Worm (Caenorhabditis elegans) whole organism, late embryonic: ENCODE data around the gene umps-1.

ENCODE experiments used
- C38D4.7 ChIP-seq: fragments of 200-800 bp; sonication (Bioruptor generic); optimal IDR thresholded peaks from 2 replicates; lab custom pipeline; 2018; ENCODE audit warnings: mild to moderate bottlenecking, missing genetic modification characterization, moderate library complexity, missing compliant biosample characterization
- F13H6.1 ChIP-seq: sonication (generic microtip); optimal IDR thresholded peaks from 2 replicates; lab custom pipeline; 2016; ENCODE audit warnings: missing genetic modification characterization, missing compliant biosample characterization
- K09A11.1 ChIP-seq: sonication (generic microtip); optimal IDR thresholded peaks from 2 replicates; lab custom pipeline; 2017; ENCODE audit warnings: antibody characterized with exemption, mild to moderate bottlenecking, missing genetic modification characterization, missing compliant biosample characterization; ENCODE audit not compliant: insufficient read depth
- Y22D7AL.16 ChIP-seq: sonication (generic microtip); optimal IDR thresholded peaks from 2 replicates; lab custom pipeline; 2016; ENCODE audit warnings: missing genetic modification characterization, missing compliant biosample characterization
- ahr-1 ChIP-seq: sonication (generic microtip); optimal IDR thresholded peaks from 2 replicates; lab custom pipeline; 2016; ENCODE audit warnings: missing genetic modification characterization, missing compliant biosample characterization
- ceh-14 ChIP-seq: sonication (generic microtip); optimal IDR thresholded peaks from 2 replicates; lab custom pipeline; 2016; ENCODE audit warnings: missing genotype, missing genetic modification characterization, missing compliant biosample characterization
- ceh-19 ChIP-seq: fragments of 200-800 bp; sonication (Bioruptor generic); optimal IDR thresholded peaks from 2 replicates; lab custom pipeline; 2018; ENCODE audit warnings: mild to moderate bottlenecking, missing genetic modification characterization, missing compliant biosample characterization
- ceh-22 ChIP-seq: sonication (generic microtip); optimal IDR thresholded peaks from 2 replicates; lab custom pipeline; 2017; ENCODE audit warnings: missing biosample characterization, missing genetic modification characterization
- ceh-30 ChIP-seq: fragments of 150-350 bp; optimal IDR thresholded peaks from 2 replicates; lab custom pipeline; 2014; ENCODE audit warnings: missing biosample characterization, missing genetic modification characterization
- ceh-31 ChIP-seq: sonication (generic microtip); optimal IDR thresholded peaks from 2 replicates; lab custom pipeline; 2016; ENCODE audit warnings: missing genetic modification characterization, missing compliant biosample characterization
- ceh-34 ChIP-seq: sonication (generic microtip); optimal IDR thresholded peaks from 2 replicates; lab custom pipeline; 2016; ENCODE audit warnings: mild to moderate bottlenecking, missing genetic modification characterization, missing compliant biosample characterization
- ceh-48 ChIP-seq: sonication (generic microtip); optimal IDR thresholded peaks from 2 replicates; lab custom pipeline; 2016; ENCODE audit warnings: missing genetic modification characterization, inconsistent platforms, missing compliant biosample characterization
- ceh-6 ChIP-seq: fragments of 200-800 bp; sonication (Bioruptor generic); optimal IDR thresholded peaks from 2 replicates; lab custom pipeline; 2018; ENCODE audit warnings: mild to moderate bottlenecking, missing genetic modification characterization, missing compliant biosample characterization
- che-1 ChIP-seq: sonication (generic microtip); optimal IDR thresholded peaks from 2 replicates; lab custom pipeline; 2016; ENCODE audit warnings: mild to moderate bottlenecking, missing genetic modification characterization, missing compliant biosample characterization
- dmd-4 ChIP-seq: sonication (generic microtip); optimal IDR thresholded peaks from 2 replicates; lab custom pipeline; 2016; ENCODE audit warnings: borderline replicate concordance, missing genetic modification characterization, missing compliant biosample characterization
- elt-4 ChIP-seq: sonication (generic microtip); optimal IDR thresholded peaks from 2 replicates; lab custom pipeline; 2016; ENCODE audit warnings: missing genetic modification characterization, missing compliant biosample characterization
- ets-4 ChIP-seq: sonication (generic microtip); optimal IDR thresholded peaks from 2 replicates; lab custom pipeline; 2016; ENCODE audit warnings: missing genetic modification characterization, missing compliant biosample characterization
- gmeb-2 ChIP-seq: sonication (generic microtip); optimal IDR thresholded peaks from 2 replicates; lab custom pipeline; 2016; ENCODE audit warnings: missing genetic modification characterization, inconsistent platforms, missing compliant biosample characterization
- hlh-15 ChIP-seq: sonication (generic microtip); optimal IDR thresholded peaks from 2 replicates; lab custom pipeline; 2016; ENCODE audit warnings: missing genetic modification characterization, missing compliant biosample characterization
- hlh-6 ChIP-seq: sonication (generic microtip); optimal IDR thresholded peaks from 2 replicates; lab custom pipeline; 2016; ENCODE audit warnings: missing genotype, missing genetic modification characterization, missing compliant biosample characterization
- hlh-8 ChIP-seq: sonication (generic microtip); optimal IDR thresholded peaks from 2 replicates; lab custom pipeline; 2016; ENCODE audit warnings: missing genotype, missing genetic modification characterization, missing compliant biosample characterization
- lim-6 ChIP-seq: sonication (generic microtip); optimal IDR thresholded peaks from 2 replicates; lab custom pipeline; 2016; ENCODE audit warnings: missing genetic modification characterization, missing compliant biosample characterization
- madf-2 ChIP-seq: sonication (generic microtip); optimal IDR thresholded peaks from 2 replicates; lab custom pipeline; 2017; ENCODE audit warnings: missing genetic modification characterization, missing compliant biosample characterization
- mec-3 ChIP-seq: sonication (generic microtip); optimal IDR thresholded peaks from 2 replicates; lab custom pipeline; 2016; ENCODE audit warnings: borderline replicate concordance, missing genetic modification characterization, missing compliant biosample characterization
- nfya-1 ChIP-seq: sonication (generic microtip); optimal IDR thresholded peaks from 2 replicates; lab custom pipeline; 2017; ENCODE audit warnings: missing genetic modification characterization, mild to moderate bottlenecking, missing compliant biosample characterization, antibody characterized with exemption, moderate library complexity
- nhr-11 ChIP-seq: fragments of 150-350 bp; optimal IDR thresholded peaks from 2 replicates; lab custom pipeline; 2014; ENCODE audit warnings: missing biosample characterization, missing genetic modification characterization
- odd-2 ChIP-seq: sonication (generic microtip); optimal IDR thresholded peaks from 2 replicates; lab custom pipeline; 2017; ENCODE audit warnings: antibody characterized with exemption, mild to moderate bottlenecking, missing genetic modification characterization, missing compliant biosample characterization
- pat-9 ChIP-seq: fragments of 200-800 bp; sonication (Bioruptor generic); optimal IDR thresholded peaks from 2 replicates; lab custom pipeline; 2018; ENCODE audit warnings: mild to moderate bottlenecking, missing genetic modification characterization, moderate library complexity, missing compliant biosample characterization
- pax-1 ChIP-seq: fragments of 150-350 bp; optimal IDR thresholded peaks from 2 replicates; lab custom pipeline; 2014; ENCODE audit warnings: missing biosample characterization, missing genetic modification characterization
- pha-2 ChIP-seq: sonication (generic microtip); optimal IDR thresholded peaks from 2 replicates; lab custom pipeline; 2017; ENCODE audit warnings: mild to moderate bottlenecking, missing genetic modification characterization, missing compliant biosample characterization
- pqm-1 ChIP-seq: sonication (generic microtip); optimal IDR thresholded peaks from 2 replicates; lab custom pipeline; 2016; ENCODE audit warnings: missing genetic modification characterization, missing compliant biosample characterization
- ref-2 ChIP-seq: sonication (generic microtip); optimal IDR thresholded peaks from 2 replicates; lab custom pipeline; 2016; ENCODE audit warnings: missing genetic modification characterization, missing compliant biosample characterization
- rnt-1 ChIP-seq: sonication (generic microtip); optimal IDR thresholded peaks from 2 replicates; lab custom pipeline; 2016; ENCODE audit warnings: missing genetic modification characterization, missing compliant biosample characterization
- sox-4 ChIP-seq: sonication (generic microtip); optimal IDR thresholded peaks from 2 replicates; lab custom pipeline; 2017; ENCODE audit warnings: mild to moderate bottlenecking, missing genetic modification characterization, inconsistent platforms, missing compliant biosample characterization
- syd-9 ChIP-seq: sonication (generic microtip); optimal IDR thresholded peaks from 2 replicates; lab custom pipeline; 2016; ENCODE audit warnings: mild to moderate bottlenecking, missing genetic modification characterization, moderate library complexity, missing compliant biosample characterization
- tbx-2 ChIP-seq: sonication (generic microtip); optimal IDR thresholded peaks from 2 replicates; lab custom pipeline; 2016; ENCODE audit warnings: missing genetic modification characterization, missing compliant biosample characterization
- tbx-7 ChIP-seq: sonication (generic microtip); optimal IDR thresholded peaks from 2 replicates; lab custom pipeline; 2016; ENCODE audit warnings: missing genotype, missing genetic modification characterization, missing compliant biosample characterization
- ttx-3 ChIP-seq: sonication (generic microtip); optimal IDR thresholded peaks from 2 replicates; lab custom pipeline; 2016; ENCODE audit warnings: missing genetic modification reagents, missing genetic modification characterization, missing compliant biosample characterization
- unc-86 ChIP-seq: sonication (generic microtip); optimal IDR thresholded peaks from 2 replicates; lab custom pipeline; 2016; ENCODE audit warnings: missing genetic modification characterization, missing compliant biosample characterization

Gene umps-1

ce11 chrIII:10395990-10396389 lies 38.5 kb upstream of the umps-1 start, which contains the start of gene M03C11.1:
TSS of gene M03C11.1 (minus strand) at chrIII:10396090.
- TF ChIP-seq K09A11.1 (tag; lab: Kevin White, UChicago) (no peak), elt-4 (tag; lab: Kevin White, UChicago) (no peak)
- TF ChIP-seq, all 69 proteins: peak for 0

DNA sequence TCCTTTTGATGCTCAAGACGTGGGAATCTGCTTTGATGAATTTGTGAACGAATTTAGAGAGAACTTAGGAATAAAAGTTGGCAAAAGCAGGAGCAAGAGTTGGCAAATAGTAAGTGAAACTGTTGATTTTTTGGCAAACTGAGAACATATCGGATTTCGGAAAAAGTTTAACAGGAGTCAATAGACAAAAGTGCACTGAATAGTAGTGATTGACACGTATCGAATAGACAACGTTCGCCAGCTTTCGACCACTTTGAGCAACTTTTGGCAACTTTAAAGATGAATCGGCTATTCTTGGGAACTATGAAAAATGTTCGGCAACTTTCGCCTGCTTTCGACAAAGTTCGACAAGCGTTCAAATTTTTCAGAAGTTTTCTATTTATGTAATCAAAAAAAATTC lies 34.2 kb upstream of the umps-1 start, which contains the start of gene M03C11.9:
Gene M03C11.9, minus strand, starts transcription at position 101 of the 400 bp plus-strand sequence.
- TF ChIP-seq che-1, result no peak
- TF ChIP-seq dmd-4 (tag; lab: Kevin White, UChicago), result no peak
- TF ChIP-seq ceh-14 (tag; lab: Kevin White, UChicago), result no peak
- TF ChIP-seq ceh-31 (tag; lab: Kevin White, UChicago), result no peak
- TF ChIP-seq C38D4.7, result no peak
- no peak for TF ChIP-seq hlh-6 (tag; lab: Kevin White, UChicago)

DNA sequence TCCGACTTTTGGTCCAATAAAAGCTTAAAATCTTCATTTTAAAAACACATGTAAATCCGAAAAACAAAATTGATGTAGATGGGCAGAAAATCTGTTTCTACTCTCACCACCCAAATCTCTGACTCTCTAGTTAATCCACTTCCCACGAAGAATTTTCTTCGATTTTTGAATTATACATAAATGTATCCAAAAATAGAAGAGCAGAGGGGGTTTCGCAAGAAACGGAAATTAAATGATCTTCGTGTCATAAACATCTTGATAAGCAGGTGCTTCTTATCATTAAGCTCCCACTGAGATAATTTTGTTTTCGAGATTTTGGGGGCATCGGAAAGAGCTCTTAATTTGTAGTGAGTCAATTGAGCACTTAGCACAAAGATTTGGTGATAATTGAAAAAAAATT lies 32.2 kb upstream of the umps-1 start:
- no peak for TF ChIP-seq mec-3 (tag; lab: Kevin White, UChicago)

ce11 chrIII:10386476-10386875 lies 29.0 kb upstream of the umps-1 start, which contains the start of gene C38H2.3:
TSS of gene C38H2.3 (minus strand) at chrIII:10386576.
- no peak for TF ChIP-seq ceh-30 (tag; lab: Kevin White, UChicago)
- TF ChIP-seq ceh-48 (tag; lab: Kevin White, UChicago), result no peak
- TF ChIP-seq Y22D7AL.16 (tag; lab: Kevin White, UChicago), result no peak

ce11 chrIII:10383804-10384203 lies 26.4 kb upstream of the umps-1 start:
- TF ChIP-seq dmd-4 (tag; lab: Kevin White, UChicago), result no peak
- no peak for TF ChIP-seq ahr-1 (tag; lab: Kevin White, UChicago)
- TF ChIP-seq hlh-8 (tag; lab: Kevin White, UChicago), result no peak
- TF ChIP-seq madf-2 (tag; lab: Kevin White, UChicago), result no peak
- TF ChIP-seq K09A11.1 (tag; lab: Kevin White, UChicago), result no peak
- TF ChIP-seq gmeb-2 (tag; lab: Kevin White, UChicago), result no peak
- no peak for TF ChIP-seq pax-1
- TF ChIP-seq che-1, result no peak
- no peak for TF ChIP-seq unc-86 (tag; lab: Kevin White, UChicago)
- TF ChIP-seq pha-2 (tag; lab: Kevin White, UChicago), result no peak
- TF ChIP-seq elt-4 (tag; lab: Kevin White, UChicago), result no peak
- no peak for TF ChIP-seq syd-9
- TF ChIP-seq, all 69 proteins: peak for 0

DNA sequence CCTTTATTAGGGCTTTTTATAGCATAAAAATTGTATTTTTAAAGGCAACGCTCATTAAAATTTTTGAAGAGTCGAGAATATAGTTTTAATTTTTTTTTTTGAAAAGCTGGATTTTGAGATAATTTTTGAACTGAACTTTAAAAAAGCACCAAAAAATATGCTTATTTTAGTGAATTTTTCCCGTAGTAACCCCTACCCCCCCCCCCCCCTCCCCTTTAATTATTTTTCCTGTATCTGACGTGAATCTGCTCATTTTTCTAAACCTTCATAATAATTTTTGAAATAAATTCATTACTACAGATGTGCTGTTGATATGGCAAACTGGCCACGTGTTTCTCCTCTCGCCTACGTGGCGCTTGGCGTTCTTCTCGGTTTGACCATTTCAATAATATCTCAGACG lies 24.0 kb upstream of the umps-1 start, which contains the start of gene C38H2.2:
Gene C38H2.2, plus strand, starts transcription at position 301 of the 400 bp plus-strand sequence.
- TF ChIP-seq ahr-1 (tag; lab: Kevin White, UChicago), result no peak
- TF ChIP-seq ceh-48 (tag; lab: Kevin White, UChicago), result no peak
- TF ChIP-seq ttx-3 (tag; lab: Kevin White, UChicago), result no peak
- TF ChIP-seq pqm-1 (tag; lab: Kevin White, UChicago), result no peak
- no peak for TF ChIP-seq unc-86 (tag; lab: Kevin White, UChicago)
- no peak for TF ChIP-seq ceh-19 (GFP tag; lab: Kevin White, UChicago)
- no peak for TF ChIP-seq nhr-11 (tag; lab: Kevin White, UChicago)
- TF ChIP-seq ceh-31 (tag; lab: Kevin White, UChicago), result no peak

- TF ChIP-seq hlh-6 (tag; lab: Kevin White, UChicago) (no peak), ttx-3 (tag; lab: Kevin White, UChicago) (no peak), ref-2 (tag; lab: Kevin White, UChicago) (no peak), nfya-1 (tag; lab: Kevin White, UChicago) (peak; percentile 34), ceh-34 (tag; lab: Kevin White, UChicago) (no peak), odd-2 (tag; lab: Kevin White, UChicago) (no peak), pat-9 (no peak), hlh-15 (tag; lab: Kevin White, UChicago) (no peak), ceh-22 (tag; lab: Kevin White, UChicago) (no peak), elt-4 (tag; lab: Kevin White, UChicago) (no peak), ets-4 (no peak), K09A11.1 (tag; lab: Kevin White, UChicago) (no peak), tbx-2 (tag; lab: Kevin White, UChicago) (peak; percentile 0), tbx-7 (tag; lab: Kevin White, UChicago) (no peak), lim-6 (tag; lab: Kevin White, UChicago) (no peak), C38D4.7 (peak; percentile 5), hlh-8 (tag; lab: Kevin White, UChicago) (no peak), rnt-1 (tag; lab: Kevin White, UChicago) (no peak), F13H6.1 (tag; lab: Kevin White, UChicago) (no peak), sox-4 (tag; lab: Kevin White, UChicago) (no peak), ceh-6 (GFP tag; lab: Kevin White, UChicago) (no peak)
These were observed 23.2 kb upstream of the umps-1 start for ce11 chrIII:10380640-10381039.
